Worm (Caenorhabditis elegans) whole organism, late embryonic: Measurements from ENCODE around the gene T28C6.7.

ENCODE experiments used
- C08G9.2 ChIP-seq: sonication (generic microtip); optimal IDR thresholded peaks from 2 replicates; lab custom pipeline; 2016; ENCODE audit warnings: mild to moderate bottlenecking, missing genetic modification characterization, moderate library complexity, missing compliant biosample characterization
- C38D4.7 ChIP-seq: fragments of 200-800 bp; sonication (Bioruptor generic); optimal IDR thresholded peaks from 2 replicates; lab custom pipeline; 2018; ENCODE audit warnings: mild to moderate bottlenecking, missing genetic modification characterization, moderate library complexity, missing compliant biosample characterization
- F13H6.1 ChIP-seq: sonication (generic microtip); optimal IDR thresholded peaks from 2 replicates; lab custom pipeline; 2016; ENCODE audit warnings: missing genetic modification characterization, missing compliant biosample characterization
- K02D7.2 ChIP-seq: sonication (generic microtip); optimal IDR thresholded peaks from 2 replicates; lab custom pipeline; 2017; ENCODE audit warnings: mild to moderate bottlenecking, missing genetic modification characterization, missing compliant biosample characterization
- K09A11.1 ChIP-seq: sonication (generic microtip); optimal IDR thresholded peaks from 2 replicates; lab custom pipeline; 2017; ENCODE audit warnings: antibody characterized with exemption, mild to moderate bottlenecking, missing genetic modification characterization, missing compliant biosample characterization; ENCODE audit not compliant: insufficient read depth
- T23F11.4 ChIP-seq: fragments of 200-800 bp; sonication (Bioruptor generic); optimal IDR thresholded peaks from 2 replicates; lab custom pipeline; 2018; ENCODE audit warnings: mild to moderate bottlenecking, missing genetic modification characterization, missing compliant biosample characterization
- Y22D7AL.16 ChIP-seq: sonication (generic microtip); optimal IDR thresholded peaks from 2 replicates; lab custom pipeline; 2016; ENCODE audit warnings: missing genetic modification characterization, missing compliant biosample characterization
- ama-1 ChIP-seq: fragments of 150-350 bp; optimal IDR thresholded peaks from 2 replicates; lab custom pipeline; 2014
- ceh-19 ChIP-seq: fragments of 200-800 bp; sonication (Bioruptor generic); optimal IDR thresholded peaks from 2 replicates; lab custom pipeline; 2018; ENCODE audit warnings: mild to moderate bottlenecking, missing genetic modification characterization, missing compliant biosample characterization
- ceh-22 ChIP-seq: sonication (generic microtip); optimal IDR thresholded peaks from 2 replicates; lab custom pipeline; 2017; ENCODE audit warnings: missing biosample characterization, missing genetic modification characterization
- ceh-30 ChIP-seq: fragments of 150-350 bp; optimal IDR thresholded peaks from 2 replicates; lab custom pipeline; 2014; ENCODE audit warnings: missing biosample characterization, missing genetic modification characterization
- ceh-31 ChIP-seq: sonication (generic microtip); optimal IDR thresholded peaks from 2 replicates; lab custom pipeline; 2016; ENCODE audit warnings: missing genetic modification characterization, missing compliant biosample characterization
- ceh-34 ChIP-seq: sonication (generic microtip); optimal IDR thresholded peaks from 2 replicates; lab custom pipeline; 2016; ENCODE audit warnings: mild to moderate bottlenecking, missing genetic modification characterization, missing compliant biosample characterization
- ceh-45 ChIP-seq: fragments of 200-800 bp; sonication (Bioruptor generic); IDR thresholded peaks from 2 replicates; pipeline ENCODE4 v1.3.6; 2022; ENCODE audit warnings: missing genetic modification reagents, missing genetic modification characterization, missing compliant biosample characterization
- ceh-6 ChIP-seq: fragments of 200-800 bp; sonication (Bioruptor generic); optimal IDR thresholded peaks from 2 replicates; lab custom pipeline; 2018; ENCODE audit warnings: mild to moderate bottlenecking, missing genetic modification characterization, missing compliant biosample characterization
- elt-4 ChIP-seq: sonication (generic microtip); optimal IDR thresholded peaks from 2 replicates; lab custom pipeline; 2016; ENCODE audit warnings: missing genetic modification characterization, missing compliant biosample characterization
- ets-4 ChIP-seq: sonication (generic microtip); optimal IDR thresholded peaks from 2 replicates; lab custom pipeline; 2016; ENCODE audit warnings: missing genetic modification characterization, missing compliant biosample characterization
- fax-1 ChIP-seq: sonication (generic microtip); optimal IDR thresholded peaks from 2 replicates; lab custom pipeline; 2016; ENCODE audit warnings: missing genotype, missing genetic modification characterization, missing compliant biosample characterization
- fkh-10 ChIP-seq: fragments of 150-350 bp; optimal IDR thresholded peaks from 2 replicates; lab custom pipeline; 2014; ENCODE audit warnings: missing biosample characterization, missing genetic modification reagents, missing genetic modification characterization
- fkh-6 ChIP-seq: sonication (generic microtip); optimal IDR thresholded peaks from 2 replicates; lab custom pipeline; 2016; ENCODE audit warnings: missing genetic modification characterization, missing compliant biosample characterization
- gmeb-2 ChIP-seq: sonication (generic microtip); optimal IDR thresholded peaks from 2 replicates; lab custom pipeline; 2016; ENCODE audit warnings: missing genetic modification characterization, inconsistent platforms, missing compliant biosample characterization
- hlh-13 ChIP-seq: fragments of 200-800 bp; sonication (Bioruptor generic); optimal IDR thresholded peaks from 2 replicates; lab custom pipeline; 2018; ENCODE audit warnings: mild to moderate bottlenecking, missing genetic modification characterization, missing compliant biosample characterization
- hlh-30 ChIP-seq: sonication (generic microtip); optimal IDR thresholded peaks from 2 replicates; lab custom pipeline; 2017; ENCODE audit warnings: antibody characterized with exemption, missing genetic modification characterization, missing compliant biosample characterization; ENCODE audit not compliant: insufficient read depth
- hlh-6 ChIP-seq: sonication (generic microtip); optimal IDR thresholded peaks from 2 replicates; lab custom pipeline; 2016; ENCODE audit warnings: missing genotype, missing genetic modification characterization, missing compliant biosample characterization
- hlh-8 ChIP-seq: sonication (generic microtip); optimal IDR thresholded peaks from 2 replicates; lab custom pipeline; 2016; ENCODE audit warnings: missing genotype, missing genetic modification characterization, missing compliant biosample characterization
- lim-6 ChIP-seq: sonication (generic microtip); optimal IDR thresholded peaks from 2 replicates; lab custom pipeline; 2016; ENCODE audit warnings: missing genetic modification characterization, missing compliant biosample characterization
- madf-2 ChIP-seq: sonication (generic microtip); optimal IDR thresholded peaks from 2 replicates; lab custom pipeline; 2017; ENCODE audit warnings: missing genetic modification characterization, missing compliant biosample characterization
- mec-3 ChIP-seq: sonication (generic microtip); optimal IDR thresholded peaks from 2 replicates; lab custom pipeline; 2016; ENCODE audit warnings: borderline replicate concordance, missing genetic modification characterization, missing compliant biosample characterization
- nfya-1 ChIP-seq: sonication (generic microtip); optimal IDR thresholded peaks from 2 replicates; lab custom pipeline; 2017; ENCODE audit warnings: missing genetic modification characterization, mild to moderate bottlenecking, missing compliant biosample characterization, antibody characterized with exemption, moderate library complexity
- nhr-11 ChIP-seq: fragments of 150-350 bp; optimal IDR thresholded peaks from 2 replicates; lab custom pipeline; 2014; ENCODE audit warnings: missing biosample characterization, missing genetic modification characterization
- pat-9 ChIP-seq: fragments of 200-800 bp; sonication (Bioruptor generic); optimal IDR thresholded peaks from 2 replicates; lab custom pipeline; 2018; ENCODE audit warnings: mild to moderate bottlenecking, missing genetic modification characterization, moderate library complexity, missing compliant biosample characterization
- pha-4 ChIP-seq: fragments of 150-350 bp; optimal IDR thresholded peaks from 2 replicates; lab custom pipeline; 2018; ENCODE audit warnings: missing biosample characterization, missing genetic modification reagents, missing genetic modification characterization
- pqm-1 ChIP-seq: sonication (generic microtip); optimal IDR thresholded peaks from 2 replicates; lab custom pipeline; 2016; ENCODE audit warnings: missing genetic modification characterization, missing compliant biosample characterization
- rnt-1 ChIP-seq: sonication (generic microtip); optimal IDR thresholded peaks from 2 replicates; lab custom pipeline; 2016; ENCODE audit warnings: missing genetic modification characterization, missing compliant biosample characterization
- sox-2 ChIP-seq: fragments of 200-800 bp; sonication (Bioruptor generic); IDR thresholded peaks from 2 replicates; pipeline ENCODE4 v1.3.6; 2022; ENCODE audit warnings: missing genetic modification reagents, missing genetic modification characterization, missing compliant biosample characterization
- sox-4 ChIP-seq: sonication (generic microtip); optimal IDR thresholded peaks from 2 replicates; lab custom pipeline; 2017; ENCODE audit warnings: mild to moderate bottlenecking, missing genetic modification characterization, inconsistent platforms, missing compliant biosample characterization
- tbx-2 ChIP-seq: sonication (generic microtip); optimal IDR thresholded peaks from 2 replicates; lab custom pipeline; 2016; ENCODE audit warnings: missing genetic modification characterization, missing compliant biosample characterization
- tbx-7 ChIP-seq: sonication (generic microtip); optimal IDR thresholded peaks from 2 replicates; lab custom pipeline; 2016; ENCODE audit warnings: missing genotype, missing genetic modification characterization, missing compliant biosample characterization
- ttx-3 ChIP-seq: sonication (generic microtip); optimal IDR thresholded peaks from 2 replicates; lab custom pipeline; 2016; ENCODE audit warnings: missing genetic modification reagents, missing genetic modification characterization, missing compliant biosample characterization
- unc-3 ChIP-seq, 2 experiments: fragments of 200-800 bp in 1 of 2; sonication (Bioruptor generic) in 1 of 2; sonication (generic microtip) in 1 of 2; conservative IDR thresholded peaks in 1 of 2; optimal IDR thresholded peaks in 1 of 2; 2 replicates each; pipeline versions ENCODE4 v1.3.6 to Lab custom; 2016 to 2022; ENCODE audit warnings: missing compliant biosample characterization in 2 of 2, missing genetic modification characterization in 2 of 2, missing genetic modification reagents in 1 of 2
- unc-55 ChIP-seq: sonication (generic microtip); optimal IDR thresholded peaks from 2 replicates; lab custom pipeline; 2017; ENCODE audit warnings: missing biosample characterization, missing genetic modification reagents, missing genetic modification characterization
- unc-86 ChIP-seq: sonication (generic microtip); optimal IDR thresholded peaks from 2 replicates; lab custom pipeline; 2016; ENCODE audit warnings: missing genetic modification characterization, missing compliant biosample characterization
- zip-5 ChIP-seq: sonication (generic microtip); optimal IDR thresholded peaks from 2 replicates; lab custom pipeline; 2016; ENCODE audit warnings: missing genetic modification characterization, missing compliant biosample characterization
- ztf-16 ChIP-seq: sonication (generic microtip); optimal IDR thresholded peaks from 2 replicates; lab custom pipeline; 2017; ENCODE audit warnings: missing genetic modification characterization, missing compliant biosample characterization

Gene T28C6.7

ce11 chrIV:8853301-8853700 lies 25.7 kb downstream of the T28C6.7 start:
- TF ChIP-seq hlh-6: no peak
- TF ChIP-seq mec-3 (tag; lab: Kevin White, UChicago): no peak
- TF ChIP-seq elt-4 (tag; lab: Kevin White, UChicago): no peak
- TF ChIP-seq Y22D7AL.16 (tag; lab: Kevin White, UChicago): no peak
- no peak for TF ChIP-seq ets-4 (tag; lab: Kevin White, UChicago)
- no peak for TF ChIP-seq ttx-3 (tag; lab: Kevin White, UChicago)
- TF ChIP-seq ceh-31: no peak
- TF ChIP-seq tbx-7 (tag; lab: Kevin White, UChicago): no peak
- TF ChIP-seq pqm-1 (tag; lab: Kevin White, UChicago): no peak
- no peak for TF ChIP-seq ceh-34 (tag; lab: Kevin White, UChicago)
- no peak for TF ChIP-seq rnt-1 (tag; lab: Kevin White, UChicago)
- TF ChIP-seq ceh-19 (GFP tag; lab: Kevin White, UChicago): no peak
- TF ChIP-seq fkh-6: no peak
- no peak for TF ChIP-seq fkh-10 (GFP tag; lab: Kevin White, UChicago)
- TF ChIP-seq hlh-13 (GFP tag; lab: Kevin White, UChicago): no peak
- no peak for TF ChIP-seq K02D7.2 (tag; lab: Kevin White, UChicago)
- no peak for TF ChIP-seq sox-2 (GFP tag; lab: Robert Waterston, UW)
- no peak for TF ChIP-seq tbx-2 (tag; lab: Kevin White, UChicago)
- TF ChIP-seq zip-5 (tag; lab: Kevin White, UChicago): no peak
- no peak for TF ChIP-seq ceh-45

ce11 chrIV:8855963-8856362 lies 28.4 kb downstream of the T28C6.7 start, which contains the start of gene T11B7.5:
Gene T11B7.5, minus strand, starts transcription at chrIV:8856063.
- no peak for TF ChIP-seq unc-86 (tag; lab: Kevin White, UChicago)
- TF ChIP-seq F13H6.1: no peak
- TF ChIP-seq zip-5 (tag; lab: Kevin White, UChicago): no peak
- TF ChIP-seq gmeb-2 (tag; lab: Kevin White, UChicago): no peak
- no peak for TF ChIP-seq nfya-1 (tag; lab: Kevin White, UChicago)
- TF ChIP-seq unc-55: no peak
- TF ChIP-seq K02D7.2 (tag; lab: Kevin White, UChicago): no peak
- TF ChIP-seq ama-1: no peak
- TF ChIP-seq sox-4 (tag; lab: Kevin White, UChicago): no peak
- no peak for TF ChIP-seq pha-4
- TF ChIP-seq ceh-31: no peak
- TF ChIP-seq, all 69 proteins: peak for 0

ce11 chrIV:8864672-8865071 lies 37.1 kb downstream of the T28C6.7 start:
- no peak for TF ChIP-seq C08G9.2 (tag; lab: Kevin White, UChicago)
- TF ChIP-seq gmeb-2 (tag; lab: Kevin White, UChicago): no peak
- no peak for TF ChIP-seq pat-9
- no peak for TF ChIP-seq elt-4 (tag; lab: Kevin White, UChicago)

- TF ChIP-seq hlh-8 (tag; lab: Kevin White, UChicago) (no peak), hlh-6 (no peak), ztf-16 (no peak), fax-1 (tag; lab: Kevin White, UChicago) (no peak), sox-4 (tag; lab: Kevin White, UChicago) (no peak), unc-3 (GFP tag; conservative IDR thresholded peaks at IDR 0.05; lab: Robert Waterston, UW) (no peak), unc-3 (tag; optimal IDR thresholded peaks at IDR 0.05; lab: Kevin White, UChicago) (no peak), ama-1 (no peak), K09A11.1 (tag; lab: Kevin White, UChicago) (no peak), madf-2 (tag; lab: Kevin White, UChicago) (no peak), elt-4 (tag; lab: Kevin White, UChicago) (no peak), fkh-6 (no peak), ceh-6 (GFP tag; lab: Kevin White, UChicago) (no peak), lim-6 (tag; lab: Kevin White, UChicago) (no peak), hlh-30 (no peak), nhr-11 (tag; lab: Kevin White, UChicago) (no peak), ceh-30 (tag; lab: Kevin White, UChicago) (no peak), zip-5 (tag; lab: Kevin White, UChicago) (no peak), C38D4.7 (no peak), T23F11.4 (GFP tag; lab: Kevin White, UChicago) (no peak), ceh-22 (no peak)
Measured at ce11 chrIV:8865343-8865742, 37.7 kb downstream of the T28C6.7 start, which contains the start of gene C09G9.1. Gene C09G9.1, minus strand, starts transcription at chrIV:8865485.
